Worm (Caenorhabditis elegans): ENCODE data around the gene ppat-1.

The ppat-1 gene

ce11 chrIII:4693281-4693680 is 4.2 kb downstream of the ppat-1 start, which contains the start of gene nifk-1:
TSS of gene nifk-1 (minus strand) at chrIII:4693307.
- TF ChIP-seq unc-120 (tag; optimal IDR thresholded peaks at IDR 0.05; ENCODE audit: poor library complexity, severe bottlenecking) (no peak), nhr-28 (tag; optimal IDR thresholded peaks at IDR 0.05) (no peak), lsy-2 (tag; optimal IDR thresholded peaks at IDR 0.05) (peak; percentile 55), zip-8 (tag; optimal IDR thresholded peaks at IDR 0.05) (no peak), ceh-83 (GFP tag; optimal IDR thresholded peaks at IDR 0.05) (no peak), mep-1 (tag; optimal IDR thresholded peaks at IDR 0.05) (peak; percentile 74), unc-62 (GFP tag; optimal IDR thresholded peaks at IDR 0.05) (no peak), mls-2 (tag; optimal IDR thresholded peaks at IDR 0.05) (no peak), M03D4.4 (tag; optimal IDR thresholded peaks at IDR 0.05) (no peak), nhr-237 (tag; optimal IDR thresholded peaks at IDR 0.05) (peak; percentile 7)

ce11 chrIII:4693695-4694094 is 4.6 kb downstream of the ppat-1 start, which contains the start of gene T04A8.8:
TSS of gene T04A8.8 (plus strand) at chrIII:4693995.
- TF ChIP-seq hlh-1 (tag; optimal IDR thresholded peaks at IDR 0.05) (no peak), unc-39 (tag; optimal IDR thresholded peaks at IDR 0.05) (no peak), nhr-237 (tag; optimal IDR thresholded peaks at IDR 0.05) (no peak), elt-1 (tag; optimal IDR thresholded peaks at IDR 0.05; ENCODE audit: borderline replicate concordance, insufficient read depth) (no peak)

- TF ChIP-seq nhr-237 (tag; optimal IDR thresholded peaks at IDR 0.05) (no peak), elt-3 (tag; optimal IDR thresholded peaks at IDR 0.05) (no peak), M03D4.4 (tag; optimal IDR thresholded peaks at IDR 0.05) (no peak), ztf-11 (tag; optimal IDR thresholded peaks at IDR 0.05) (no peak)
Measured at ce11 chrIII:4695057-4695456, 6.0 kb downstream of the ppat-1 start, which contains the start of gene T04A8.7. TSS of gene T04A8.7 (plus strand) at chrIII:4695357.

- TF ChIP-seq bed-3 (GFP tag; optimal IDR thresholded peaks at IDR 0.05) (no peak), snpc-4 (tag; optimal IDR thresholded peaks at IDR 0.05) (no peak), lin-32 (GFP tag; optimal IDR thresholded peaks at IDR 0.05) (no peak), cnd-1 (tag; optimal IDR thresholded peaks at IDR 0.05) (no peak), zip-8 (tag; optimal IDR thresholded peaks at IDR 0.05) (no peak)
Measured at ce11 chrIII:4696903-4697302, 7.8 kb downstream of the ppat-1 start.

- no peak for TF ChIP-seq lin-13 (tag; optimal IDR thresholded peaks at IDR 0.05)
- no peak for TF ChIP-seq nhr-76 (tag; optimal IDR thresholded peaks at IDR 0.05)
- TF ChIP-seq zip-8 (tag; optimal IDR thresholded peaks at IDR 0.05) = no peak
- no peak for TF ChIP-seq drap-1 (GFP tag; optimal IDR thresholded peaks at IDR 0.05)
- TF ChIP-seq nhr-28 (tag; optimal IDR thresholded peaks at IDR 0.05) = no peak
- no peak for TF ChIP-seq unc-39 (tag; optimal IDR thresholded peaks at IDR 0.05)
- no peak for TF ChIP-seq cnd-1 (tag; optimal IDR thresholded peaks at IDR 0.05)
- TF ChIP-seq tbx-8 (GFP tag; optimal IDR thresholded peaks at IDR 0.05) = no peak
- no peak for TF ChIP-seq ztf-11 (tag; optimal IDR thresholded peaks at IDR 0.05)
- no peak for TF ChIP-seq snpc-4 (tag; optimal IDR thresholded peaks at IDR 0.05)
- no peak for TF ChIP-seq unc-62 (GFP tag; optimal IDR thresholded peaks at IDR 0.05)
- TF ChIP-seq mep-1 (tag; optimal IDR thresholded peaks at IDR 0.05) = no peak
- TF ChIP-seq nhr-237 (tag; optimal IDR thresholded peaks at IDR 0.05) = no peak
Measured at ce11 chrIII:4697819-4698218, 8.7 kb downstream of the ppat-1 start, which contains the start of gene dnj-18. TSS of gene dnj-18 (plus strand) at chrIII:4698119.

- no peak for TF ChIP-seq flh-1 (GFP tag; optimal IDR thresholded peaks at IDR 0.05)
- no peak for TF ChIP-seq lsy-2 (tag; optimal IDR thresholded peaks at IDR 0.05)
- no peak for TF ChIP-seq pha-4 (tag; optimal IDR thresholded peaks at IDR 0.05)
- TF ChIP-seq elt-1 (tag; optimal IDR thresholded peaks at IDR 0.05; ENCODE audit: borderline replicate concordance, insufficient read depth) = no peak
- TF ChIP-seq hlh-1 (tag; optimal IDR thresholded peaks at IDR 0.05) = no peak
- TF ChIP-seq tbx-8 (GFP tag; optimal IDR thresholded peaks at IDR 0.05) = no peak
- no peak for TF ChIP-seq snpc-4 (tag; optimal IDR thresholded peaks at IDR 0.05)
- TF ChIP-seq mls-2 (tag; optimal IDR thresholded peaks at IDR 0.05) = no peak
- no peak for TF ChIP-seq zip-8 (tag; optimal IDR thresholded peaks at IDR 0.05)
Measured at ce11 chrIII:4699922-4700321, 10.8 kb downstream of the ppat-1 start, which contains the start of gene sel-13. TSS of gene sel-13 (minus strand) at chrIII:4700224.

ce11 chrIII:4703932-4704454 is 14.9 kb downstream of the ppat-1 start, which contains the start of the genes clp-2 and mrpl-16:
TSS of gene clp-2 (minus strand) at chrIII:4704025.
TSS of gene mrpl-16 (plus strand) at chrIII:4704404.
- TF ChIP-seq hlh-1 (tag; optimal IDR thresholded peaks at IDR 0.05) (no peak), mep-1 (tag; optimal IDR thresholded peaks at IDR 0.05) (no peak), mls-2 (tag; optimal IDR thresholded peaks at IDR 0.05) (no peak), mab-5 (tag; optimal IDR thresholded peaks at IDR 0.05) (no peak), unc-120 (tag; optimal IDR thresholded peaks at IDR 0.05; ENCODE audit: poor library complexity, severe bottlenecking) (no peak), snpc-4 (tag; optimal IDR thresholded peaks at IDR 0.05) (no peak), sptf-1 (tag; optimal IDR thresholded peaks at IDR 0.05) (no peak), zip-8 (tag; optimal IDR thresholded peaks at IDR 0.05) (no peak), ceh-39 (tag; optimal IDR thresholded peaks at IDR 0.05) (no peak), sem-2 (GFP tag; optimal IDR thresholded peaks at IDR 0.05) (no peak), ceh-83 (GFP tag; optimal IDR thresholded peaks at IDR 0.05) (no peak)

Measured in whole organism, mixed stage, embryonic.